Worm (Caenorhabditis elegans): ENCODE data around the gene rpb-4.

DNA sequence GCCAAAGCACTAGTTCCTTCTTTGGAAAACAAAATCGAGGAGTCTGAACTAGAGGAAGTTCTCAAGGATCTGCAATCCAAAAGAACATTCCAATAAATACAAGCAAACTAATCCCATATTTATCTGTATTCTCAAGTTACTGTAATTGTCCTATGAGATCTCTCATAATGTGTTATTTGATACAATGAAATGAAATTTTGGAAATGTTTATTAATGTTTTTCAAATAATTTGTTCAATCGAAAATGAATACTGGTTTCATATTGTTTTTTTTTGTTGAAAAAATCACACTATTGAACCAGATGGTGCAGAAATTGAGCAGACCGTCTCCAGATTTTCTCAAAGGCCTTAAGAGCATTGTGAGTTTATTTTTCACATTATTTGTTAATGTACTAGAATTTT lies 685 bp downstream of the rpb-4 start, which contains the start of gene F43E2.1:
- TF ChIP-seq ztf-23 (GFP tag; IDR thresholded peaks at IDR 0.05) (no peak), flt-1 (GFP tag; IDR thresholded peaks at IDR 0.05) (no peak), cog-1 (tag; optimal IDR thresholded peaks at IDR 0.05) (no peak), T22C8.4 (GFP tag; IDR thresholded peaks at IDR 0.05) (no peak), ztf-29 (GFP tag; IDR thresholded peaks at IDR 0.05) (no peak), ref-1 (GFP tag; conservative IDR thresholded peaks at IDR 0.05) (no peak), med-1 (GFP tag; optimal IDR thresholded peaks at IDR 0.05; ENCODE audit: insufficient read depth) (no peak)

All from whole organism, midembryonic.